Fruit fly (Drosophila melanogaster): Measurements from ENCODE around the gene hoe2.

DNA sequence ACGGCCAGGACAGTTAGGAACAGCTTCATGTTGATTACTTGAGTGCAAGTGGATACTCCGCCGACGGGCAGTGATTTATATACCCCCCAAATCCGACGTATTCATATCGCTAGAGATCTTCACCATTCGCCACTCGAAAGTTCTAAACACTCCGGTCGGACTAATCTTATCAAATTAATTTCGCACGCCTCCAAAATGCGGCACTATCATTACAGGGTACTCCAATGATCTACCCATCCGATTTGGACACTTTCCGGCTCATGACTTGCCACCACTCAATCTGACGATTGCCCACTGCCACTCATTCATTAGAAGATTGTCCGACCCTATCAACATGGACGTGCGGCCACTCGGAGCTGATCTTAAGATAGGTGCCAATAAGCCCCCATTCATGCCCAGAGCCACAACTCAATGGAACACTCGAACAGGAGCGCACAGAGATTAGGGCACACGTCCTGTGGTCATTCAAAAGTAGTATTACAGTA is 16.9 kb upstream of the hoe2 start, which contains the start of gene Jon25Bii:
- TF ChIP-seq Sin3A (optimal IDR thresholded peaks at IDR 0.05) (no peak), insv (optimal IDR thresholded peaks at IDR 0.05) (no peak), psq (optimal IDR thresholded peaks at IDR 0.05) (no peak), h (optimal IDR thresholded peaks at IDR 0.05) (no peak), Myc (optimal IDR thresholded peaks at IDR 0.05) (no peak)
